Fruit fly (Drosophila melanogaster) whole organism, embryonic: Measurements from ENCODE around the gene dachs.

Experiments used
- CG11085 ChIP-seq: fragments of 200-800 bp; sonication (Bioruptor generic); IDR thresholded peaks from 2 replicates; pipeline ENCODE4 v1.3.6; 2022; ENCODE audit warnings: missing biosample characterization, missing genetic modification characterization
- CG18476 ChIP-seq: fragments of 200-800 bp; sonication (Bioruptor generic); optimal IDR thresholded peaks from 2 replicates; lab custom pipeline; 2016; ENCODE audit warnings: missing biosample characterization, mild to moderate bottlenecking, missing genetic modification characterization
- CG31388 ChIP-seq: fragments of 200-800 bp; sonication (Bioruptor generic); optimal IDR thresholded peaks from 2 replicates; lab custom pipeline; 2016; ENCODE audit warnings: missing biosample characterization, missing genetic modification characterization
- CG9817 ChIP-seq: fragments of 200-800 bp; sonication (Bioruptor generic); optimal IDR thresholded peaks from 2 replicates; lab custom pipeline; 2018; ENCODE audit warnings: missing biosample characterization, mild to moderate bottlenecking, missing genetic modification characterization, moderate library complexity
- Hand ChIP-seq: fragments of 200-800 bp; sonication (Bioruptor generic); optimal IDR thresholded peaks from 2 replicates; lab custom pipeline; 2017; ENCODE audit warnings: mild to moderate bottlenecking, missing biosample characterization, missing genetic modification reagents, missing genetic modification characterization
- gro ChIP-seq: fragments of 200-800 bp; sonication (Bioruptor generic); optimal IDR thresholded peaks from 2 replicates; lab custom pipeline; 2016; ENCODE audit warnings: missing biosample characterization, missing genetic modification characterization
- run ChIP-seq: fragments of 200-800 bp; sonication (Bioruptor generic); optimal IDR thresholded peaks from 3 replicates; lab custom pipeline; 2018; ENCODE audit warnings: missing biosample characterization, mild to moderate bottlenecking, missing genetic modification characterization

DNA sequence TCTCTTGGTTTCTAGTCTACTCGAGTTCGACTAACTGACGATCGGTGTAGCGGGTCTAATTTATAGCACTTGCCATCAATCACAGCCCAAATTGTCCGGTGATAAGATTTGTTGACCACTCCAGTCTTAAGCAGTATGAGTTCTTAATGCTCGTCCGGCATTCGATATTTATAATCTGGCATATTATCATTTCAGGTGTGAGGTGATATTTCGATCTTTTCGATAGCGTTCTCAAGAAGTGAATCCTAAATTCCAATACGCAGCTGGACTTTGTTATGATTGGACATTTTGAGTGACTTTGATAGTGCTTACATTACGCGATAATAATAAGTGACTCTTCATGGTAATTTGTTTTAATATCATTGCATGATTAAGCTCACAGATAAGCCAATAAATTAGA is 29.7 kb downstream of the dachs start, which contains the start of gene Bace:
- TF ChIP-seq CG9817 (tag; lab: Kevin White, UChicago): no peak
- no peak for TF ChIP-seq gro
- no peak for TF ChIP-seq CG31388 (GFP tag; lab: Kevin White, UChicago)
- no peak for TF ChIP-seq Hand (GFP tag; lab: Kevin White, UChicago)
- TF ChIP-seq CG11085 (GFP tag; lab: Robert Waterston, UW): no peak
- no peak for TF ChIP-seq CG18476 (GFP tag; lab: Kevin White, UChicago)
- TF ChIP-seq run (tag; lab: Kevin White, UChicago): no peak
